Worm (Caenorhabditis elegans): ENCODE measurements around the gene pqn-87.

pqn-87 gene

DNA sequence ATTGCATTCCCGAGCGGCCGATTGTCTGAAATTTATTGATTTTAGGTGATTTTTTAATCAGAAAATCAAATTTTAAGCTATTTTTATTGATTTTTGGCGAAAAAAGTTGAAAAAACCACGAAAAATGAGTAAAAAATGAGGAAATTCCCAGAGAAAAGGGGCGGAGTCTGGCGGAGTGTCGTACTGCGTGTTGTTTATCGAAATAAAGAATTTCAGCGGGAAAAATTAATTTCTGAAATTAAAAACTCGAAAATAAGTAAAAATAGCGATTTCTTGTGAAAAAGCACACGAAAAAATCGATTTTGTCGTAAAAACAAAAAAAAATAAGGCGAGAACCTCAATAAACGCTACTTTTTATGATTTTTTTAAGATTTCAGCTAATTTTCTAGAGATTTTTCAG lies 40.0 kb downstream of the pqn-87 start, which contains the start of gene Y57A10A.13 (continued):
- no peak for TF ChIP-seq nhr-19 (GFP tag; conservative IDR thresholded peaks at IDR 0.05)
- no peak for TF ChIP-seq alr-1 (tag; optimal IDR thresholded peaks at IDR 0.05; ENCODE audit: borderline replicate concordance)
- no peak for TF ChIP-seq nhr-85 (tag)
- TF ChIP-seq unc-98 (GFP tag; IDR thresholded peaks at IDR 0.05), result no peak
- TF ChIP-seq lin-13 (GFP tag; optimal IDR thresholded peaks at IDR 0.05), result no peak
- no peak for TF ChIP-seq sox-4 (tag; optimal IDR thresholded peaks at IDR 0.05)
- no peak for TF ChIP-seq xbp-1 (tag; optimal IDR thresholded peaks at IDR 0.05)
- no peak for TF ChIP-seq ceh-63 (GFP tag; optimal IDR thresholded peaks at IDR 0.05)
- peak; percentile 72 to 87 (median 79) for TF ChIP-seq dpl-1 (GFP tag; optimal IDR thresholded peaks at IDR 0.05)
- no peak for TF ChIP-seq pax-3 (tag; optimal IDR thresholded peaks at IDR 0.05)
- TF ChIP-seq snu-23 (GFP tag; optimal IDR thresholded peaks at IDR 0.05), result no peak
- no peak for TF ChIP-seq nhr-12 (tag; optimal IDR thresholded peaks at IDR 0.05)
- no peak for TF ChIP-seq C34B4.2 (tag; optimal IDR thresholded peaks at IDR 0.05)
- TF ChIP-seq vab-15 (tag; optimal IDR thresholded peaks at IDR 0.05), result no peak
- TF ChIP-seq nhr-47 (tag; optimal IDR thresholded peaks at IDR 0.05), result no peak
- TF ChIP-seq irx-1 (tag; optimal IDR thresholded peaks at IDR 0.05), result no peak
- peak; percentile 4 to 52 for TF ChIP-seq lsy-2 (tag; optimal IDR thresholded peaks at IDR 0.05)
- TF ChIP-seq tlp-1 (tag; optimal IDR thresholded peaks at IDR 0.05), result no peak
- peak; percentile 72 to 89 for TF ChIP-seq lin-35 (GFP tag; optimal IDR thresholded peaks at IDR 0.05)
- TF ChIP-seq mep-1 (tag; optimal IDR thresholded peaks at IDR 0.05), result no peak
- TF ChIP-seq blmp-1 (tag; optimal IDR thresholded peaks at IDR 0.05), result peak; percentile 13

DNA sequence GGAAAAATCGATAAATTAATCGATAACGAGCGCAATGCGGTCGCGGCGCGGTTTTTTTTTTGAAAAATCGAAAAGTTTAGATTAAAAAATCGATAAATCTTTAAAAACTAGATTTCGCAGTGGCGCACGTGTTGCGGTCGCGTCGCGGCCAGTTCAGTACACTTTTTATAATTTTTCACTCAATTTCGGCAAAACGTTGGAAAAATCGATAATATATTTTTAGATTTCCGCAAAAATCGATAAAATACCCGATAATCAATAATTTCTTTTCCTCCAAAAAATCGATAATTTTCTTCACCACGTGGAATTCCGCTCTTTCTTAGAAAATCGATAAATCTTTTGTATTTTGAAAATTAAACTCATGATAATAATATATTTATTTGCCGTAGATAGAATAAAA lies 48.4 kb downstream of the pqn-87 start:
- TF ChIP-seq nhr-71 (tag; optimal IDR thresholded peaks at IDR 0.05) (no peak), efl-1 (optimal IDR thresholded peaks at IDR 0.05) (no peak), efl-1 (GFP tag; optimal IDR thresholded peaks at IDR 0.05 in 1 of 2) (peak in 1 of 2 experiments; percentile 32)

ce11 chrII:12175398-12175797 lies 49.5 kb downstream of the pqn-87 start:
- TF ChIP-seq pax-3 (tag; optimal IDR thresholded peaks at IDR 0.05) (no peak), egl-13 (tag; optimal IDR thresholded peaks at IDR 0.05) (no peak), C16A3.4 (tag; optimal IDR thresholded peaks at IDR 0.05) (no peak), unc-86 (tag; optimal IDR thresholded peaks at IDR 0.05) (no peak), lin-15B (tag; optimal IDR thresholded peaks at IDR 0.05) (no peak), ceh-90 (tag; optimal IDR thresholded peaks at IDR 0.05) (no peak), nhr-77 (tag; optimal IDR thresholded peaks at IDR 0.05) (no peak), lin-13 (GFP tag; optimal IDR thresholded peaks at IDR 0.05) (no peak), lin-14 (GFP tag; optimal IDR thresholded peaks at IDR 0.05) (no peak), efl-1 (optimal IDR thresholded peaks at IDR 0.05) (no peak), efl-1 (GFP tag; optimal IDR thresholded peaks at IDR 0.05 in 1 of 2) (no peak), mab-9 (GFP tag; IDR thresholded peaks at IDR 0.05) (no peak), nhr-85 (tag) (no peak), swsn-7 (tag; optimal IDR thresholded peaks at IDR 0.05) (no peak), nhr-76 (tag; optimal IDR thresholded peaks at IDR 0.05) (no peak), ama-1 (optimal IDR thresholded peaks at IDR 0.05) (no peak), nhr-71 (tag; optimal IDR thresholded peaks at IDR 0.05) (no peak), zip-4 (GFP tag; optimal IDR thresholded peaks at IDR 0.05) (no peak)

- TF ChIP-seq fkh-4 (tag; optimal IDR thresholded peaks at IDR 0.05; ENCODE audit: borderline replicate concordance) (no peak), vab-15 (tag; optimal IDR thresholded peaks at IDR 0.05) (no peak), snpc-4 (tag; optimal IDR thresholded peaks at IDR 0.05) (no peak), C04F5.9 (tag; optimal IDR thresholded peaks at IDR 0.05) (no peak), jun-1 (tag; optimal IDR thresholded peaks at IDR 0.05) (no peak), mep-1 (tag; optimal IDR thresholded peaks at IDR 0.05) (no peak), mdl-1 (tag; optimal IDR thresholded peaks at IDR 0.05) (no peak), fkh-10 (GFP tag; optimal IDR thresholded peaks at IDR 0.05) (no peak), unc-86 (tag; optimal IDR thresholded peaks at IDR 0.05) (no peak), irx-1 (tag; optimal IDR thresholded peaks at IDR 0.05) (no peak), nhr-71 (tag; optimal IDR thresholded peaks at IDR 0.05) (no peak), unc-130 (tag; optimal IDR thresholded peaks at IDR 0.05) (no peak), ztf-4 (tag; optimal IDR thresholded peaks at IDR 0.05) (no peak), ztf-11 (tag; optimal IDR thresholded peaks at IDR 0.05) (no peak), hlh-4 (tag; optimal IDR thresholded peaks at IDR 0.05) (no peak), fkh-8 (tag; optimal IDR thresholded peaks at IDR 0.05) (no peak), hlh-17 (GFP tag; optimal IDR thresholded peaks at IDR 0.05; ENCODE audit: borderline replicate concordance) (no peak), tlp-1 (tag; optimal IDR thresholded peaks at IDR 0.05) (no peak)
Observed at ce11 chrII:12172273-12172672, 52.6 kb downstream of the pqn-87 start, which contains the start of gene rol-1. Gene rol-1, plus strand, starts transcription at chrII:12172573.
